Fruit fly (Drosophila melanogaster) whole organism, embryonic: ENCODE measurements around the gene CG44158.
A peak's percentile ranks its signal among the peaks of the same experiment; 100 is the strongest.

Experiments
- Atf3 ChIP-seq: fragments of 200-800 bp; sonication (Bioruptor generic); optimal IDR thresholded peaks from 3 replicates; lab custom pipeline; 2016; ENCODE audit warnings: missing biosample characterization, missing genetic modification characterization
- CG10321 ChIP-seq: fragments of 200-800 bp; sonication (Bioruptor generic); IDR thresholded peaks from 2 replicates; pipeline ENCODE4 v1.3.6; 2022; ENCODE audit warnings: missing biosample characterization, missing genetic modification characterization
- CG15269 ChIP-seq: fragments of 200-800 bp; sonication (Bioruptor generic); optimal IDR thresholded peaks from 2 replicates; lab custom pipeline; 2018; ENCODE audit warnings: missing biosample characterization, mild to moderate bottlenecking, missing genetic modification characterization, moderate library complexity
- CG1602 ChIP-seq: fragments of 200-800 bp; sonication (Bioruptor generic); optimal IDR thresholded peaks from 3 replicates; lab custom pipeline; 2016; ENCODE audit warnings: missing biosample characterization, missing genetic modification characterization
- CG16779 ChIP-seq: fragments of 200-800 bp; sonication (Bioruptor generic); IDR thresholded peaks from 2 replicates; pipeline ENCODE4 v1.3.6; 2022; ENCODE audit warnings: missing biosample characterization, missing genetic modification characterization
- CG16815 ChIP-seq: fragments of 200-800 bp; sonication (Bioruptor generic); optimal IDR thresholded peaks from 3 replicates; lab custom pipeline; 2017; ENCODE audit warnings: missing biosample characterization, mild to moderate bottlenecking, missing genetic modification characterization
- CG17829 ChIP-seq: fragments of 200-800 bp; optimal IDR thresholded peaks from 2 replicates; lab custom pipeline; 2019; ENCODE audit warnings: missing biosample characterization, mild to moderate bottlenecking, missing genetic modification characterization, moderate library complexity
- CG3065 ChIP-seq: fragments of 200-800 bp; sonication (Bioruptor generic); optimal IDR thresholded peaks from 2 replicates; lab custom pipeline; 2016; ENCODE audit warnings: missing biosample characterization, missing genetic modification characterization
- CG31441 ChIP-seq: fragments of 200-800 bp; sonication (Bioruptor generic); IDR thresholded peaks from 2 replicates; pipeline ENCODE4 v1.3.6; 2022; ENCODE audit warnings: missing biosample characterization, missing genetic modification characterization
- CG33557 ChIP-seq: fragments of 200-800 bp; sonication (Bioruptor generic); optimal IDR thresholded peaks from 2 replicates; lab custom pipeline; 2019; ENCODE audit warnings: missing biosample characterization, mild to moderate bottlenecking, missing genetic modification characterization, moderate library complexity
- CG6175 ChIP-seq: fragments of 200-800 bp; sonication (Bioruptor generic); IDR thresholded peaks from 3 replicates; pipeline ENCODE4 v1.3.6; 2022; ENCODE audit warnings: missing biosample characterization, missing genetic modification characterization
- CG7271 ChIP-seq: fragments of 200-800 bp; sonication (Bioruptor generic); optimal IDR thresholded peaks from 2 replicates; lab custom pipeline; 2018; ENCODE audit warnings: missing biosample characterization, mild to moderate bottlenecking, missing genetic modification characterization, moderate library complexity
- CG7928 ChIP-seq: fragments of 200-800 bp; sonication (Bioruptor generic); optimal IDR thresholded peaks from 2 replicates; lab custom pipeline; 2017; ENCODE audit warnings: missing biosample characterization, mild to moderate bottlenecking, missing genetic modification characterization
- CG7963 ChIP-seq: fragments of 200-800 bp; sonication (Bioruptor generic); IDR thresholded peaks from 3 replicates; pipeline ENCODE4 v1.3.6; 2022; ENCODE audit warnings: missing biosample characterization, missing genetic modification characterization; ENCODE audit not compliant: partially characterized antibody
- CG9727 ChIP-seq: fragments of 200-800 bp; sonication (Bioruptor generic); optimal IDR thresholded peaks from 3 replicates; lab custom pipeline; 2017; ENCODE audit warnings: missing biosample characterization, mild to moderate bottlenecking, missing genetic modification characterization
- Chrac-16 ChIP-seq: fragments of 200-800 bp; sonication (Bioruptor generic); optimal IDR thresholded peaks from 3 replicates; lab custom pipeline; 2016; ENCODE audit warnings: missing biosample characterization, missing genetic modification characterization
- CrebB ChIP-seq: fragments of 200-800 bp; sonication (Bioruptor generic); optimal IDR thresholded peaks from 3 replicates; lab custom pipeline; 2018; ENCODE audit warnings: missing biosample characterization, mild to moderate bottlenecking, missing genetic modification characterization
- Eip74EF ChIP-seq, 2 experiments: fragments of 200-800 bp in 1 of 2; fragments of >200 bp in 1 of 2; sonication (Bioruptor generic) in 1 of 2; optimal IDR thresholded peaks; 2 replicates each; lab custom pipeline; 2017 to 2019; ENCODE audit warnings: missing biosample characterization in 2 of 2, missing genetic modification characterization in 2 of 2, mild to moderate bottlenecking in 1 of 2, moderate library complexity in 1 of 2
- Hand ChIP-seq: fragments of 200-800 bp; sonication (Bioruptor generic); optimal IDR thresholded peaks from 2 replicates; lab custom pipeline; 2017; ENCODE audit warnings: mild to moderate bottlenecking, missing biosample characterization, missing genetic modification reagents, missing genetic modification characterization
- Hr39 ChIP-seq: fragments of >200 bp; optimal IDR thresholded peaks from 2 replicates; lab custom pipeline; 2017
- Hr78 ChIP-seq, 2 experiments: fragments of 200-800 bp in 1 of 2; fragments of >200 bp in 1 of 2; sonication (Bioruptor generic) in 1 of 2; optimal IDR thresholded peaks; 2 replicates each; lab custom pipeline; 2017 to 2019; ENCODE audit warnings: missing biosample characterization in 2 of 2, missing genetic modification characterization in 2 of 2, mild to moderate bottlenecking in 1 of 2, moderate library complexity in 1 of 2
- Max ChIP-seq: fragments of 200-800 bp; sonication (Bioruptor generic); optimal IDR thresholded peaks from 2 replicates; lab custom pipeline; 2016; ENCODE audit warnings: missing biosample characterization, mild to moderate bottlenecking, missing genetic modification characterization
- Med ChIP-seq: fragments of 200-800 bp; sonication (Bioruptor generic); peaks from one replicate; lab custom pipeline; 2016; ENCODE audit warnings: missing biosample characterization, missing genetic modification characterization, mild to moderate bottlenecking, inconsistent platforms, moderate library complexity
- Mrtf ChIP-seq: fragments of 200-800 bp; sonication (Bioruptor generic); IDR thresholded peaks from 3 replicates; pipeline ENCODE4 v1.3.6; 2022; ENCODE audit warnings: missing biosample characterization, missing genetic modification characterization
- NFAT ChIP-seq: fragments of 200-800 bp; sonication (Bioruptor generic); IDR thresholded peaks from 2 replicates; pipeline ENCODE4 v1.3.6; 2022; ENCODE audit warnings: missing biosample characterization, missing genetic modification characterization
- Ptx1 ChIP-seq: fragments of 200-800 bp; sonication (Bioruptor generic); IDR thresholded peaks from 2 replicates; pipeline ENCODE4 v1.3.6; 2022; ENCODE audit warnings: missing biosample characterization, missing genetic modification characterization
- Scr ChIP-seq: fragments of 200-800 bp; sonication (Bioruptor generic); IDR thresholded peaks from 2 replicates; pipeline ENCODE4 v1.3.6; 2022; ENCODE audit warnings: missing biosample characterization, missing genetic modification characterization; ENCODE audit not compliant: partially characterized antibody
- Ssrp ChIP-seq: fragments of 200-800 bp; sonication (Bioruptor generic); optimal IDR thresholded peaks from 2 replicates; lab custom pipeline; 2018; ENCODE audit warnings: missing biosample characterization, mild to moderate bottlenecking, missing genetic modification characterization, moderate library complexity
- TFAM ChIP-seq: fragments of 200-800 bp; sonication (Bioruptor generic); optimal IDR thresholded peaks from 2 replicates; lab custom pipeline; 2017; ENCODE audit warnings: missing biosample characterization, missing genetic modification characterization, inconsistent platforms
- Xrp1 ChIP-seq: fragments of 200-800 bp; sonication (Bioruptor generic); IDR thresholded peaks from 2 replicates; pipeline ENCODE4 v1.3.6; 2022; ENCODE audit warnings: missing biosample characterization, missing genetic modification characterization
- bbx ChIP-seq: fragments of 200-800 bp; sonication (Bioruptor generic); IDR thresholded peaks from 2 replicates; pipeline ENCODE4 v1.3.6; 2022; ENCODE audit warnings: missing biosample characterization, missing genetic modification characterization; ENCODE audit not compliant: partially characterized antibody
- bcd ChIP-seq: fragments of 200-800 bp; sonication (Bioruptor generic); optimal IDR thresholded peaks from 2 replicates; lab custom pipeline; 2017; ENCODE audit warnings: missing biosample characterization, mild to moderate bottlenecking, missing genetic modification characterization
- bigmax ChIP-seq: fragments of 200-800 bp; sonication (Bioruptor generic); optimal IDR thresholded peaks from 2 replicates; lab custom pipeline; 2018; ENCODE audit warnings: missing biosample characterization, mild to moderate bottlenecking, missing genetic modification characterization
- cas ChIP-seq: fragments of 200-800 bp; sonication (Bioruptor generic); IDR thresholded peaks from 2 replicates; pipeline ENCODE4 v1.3.6; 2022; ENCODE audit warnings: missing biosample characterization, missing genetic modification characterization
- chinmo ChIP-seq: fragments of 200-800 bp; sonication (Bioruptor generic); IDR thresholded peaks from 4 replicates; pipeline ENCODE4 v1.3.6; 2022; ENCODE audit warnings: missing biosample characterization, missing genetic modification characterization; ENCODE audit not compliant: partially characterized antibody
- dmrt99B ChIP-seq: fragments of 200-800 bp; sonication (Bioruptor generic); optimal IDR thresholded peaks from 2 replicates; lab custom pipeline; 2018; ENCODE audit warnings: missing biosample characterization, mild to moderate bottlenecking, missing genetic modification characterization, moderate library complexity
- eyg ChIP-seq: fragments of 200-800 bp; sonication (Bioruptor generic); optimal IDR thresholded peaks from 3 replicates; lab custom pipeline; 2016; ENCODE audit warnings: missing biosample characterization, missing genetic modification characterization
- ftz-f1 ChIP-seq: fragments of 200-800 bp; sonication (Bioruptor generic); optimal IDR thresholded peaks from 2 replicates; lab custom pipeline; 2016; ENCODE audit warnings: missing biosample characterization, missing genetic modification characterization
- jumu ChIP-seq: fragments of 200-800 bp; sonication (Bioruptor generic); optimal IDR thresholded peaks from 3 replicates; lab custom pipeline; 2016; ENCODE audit warnings: missing biosample characterization, missing genetic modification characterization
- kah ChIP-seq: fragments of 200-800 bp; sonication (Bioruptor generic); optimal IDR thresholded peaks from 2 replicates; lab custom pipeline; 2018; ENCODE audit warnings: missing biosample characterization, mild to moderate bottlenecking, missing genetic modification characterization
- lov ChIP-seq, 2 experiments: fragments of 200-800 bp in 1 of 2; fragments of >200 bp in 1 of 2; sonication (Bioruptor generic) in 1 of 2; IDR thresholded peaks in 1 of 2; optimal IDR thresholded peaks in 1 of 2; 2 replicates in 1 of 2; 3 replicates in 1 of 2; pipeline versions ENCODE4 v1.3.6 to Lab custom; 2017 to 2022; ENCODE audit warnings: missing biosample characterization in 1 of 2, missing genetic modification characterization in 1 of 2
- odd ChIP-seq: fragments of 200-800 bp; sonication (Bioruptor generic); optimal IDR thresholded peaks from 2 replicates; lab custom pipeline; 2017; ENCODE audit warnings: missing biosample characterization, mild to moderate bottlenecking, missing genetic modification characterization
- pros ChIP-seq: fragments of 200-800 bp; sonication (Bioruptor generic); optimal IDR thresholded peaks from 3 replicates; lab custom pipeline; 2019; ENCODE audit warnings: missing biosample characterization, mild to moderate bottlenecking, missing genetic modification characterization, moderate library complexity
- sens-2 ChIP-seq: fragments of 200-800 bp; sonication (Bioruptor generic); IDR thresholded peaks from 2 replicates; pipeline ENCODE4 v1.3.6; 2022; ENCODE audit warnings: missing biosample characterization, missing genetic modification characterization
- sisA ChIP-seq: fragments of 200-800 bp; sonication (Bioruptor generic); IDR thresholded peaks from 2 replicates; pipeline ENCODE4 v1.3.6; 2022; ENCODE audit warnings: missing biosample characterization, missing genetic modification characterization
- tin ChIP-seq: fragments of 200-800 bp; sonication (Bioruptor generic); optimal IDR thresholded peaks from 3 replicates; lab custom pipeline; 2016; ENCODE audit warnings: missing biosample characterization, missing genetic modification characterization
- trem ChIP-seq: fragments of 200-800 bp; optimal IDR thresholded peaks from 3 replicates; lab custom pipeline; 2019; ENCODE audit warnings: missing biosample characterization, mild to moderate bottlenecking, missing genetic modification characterization, moderate library complexity
- usp ChIP-seq: fragments of >200 bp; optimal IDR thresholded peaks from 2 replicates; lab custom pipeline; 2017; ENCODE audit warnings: missing biosample characterization, missing genetic modification characterization
- zfh2 ChIP-seq: fragments of 200-800 bp; sonication (Bioruptor generic); optimal IDR thresholded peaks from 2 replicates; lab custom pipeline; 2016; ENCODE audit warnings: missing biosample characterization, missing genetic modification characterization

CG44158 gene

dm6 chr3R:18196991-18197801 is 11.4 kb upstream of the CG44158 start (continued):
- TF ChIP-seq Scr (GFP tag; lab: Robert Waterston, UW) (no peak), Hr78 (GFP tag; optimal IDR thresholded peaks at IDR 0.05; lab: Kevin White, UChicago) (peak in 1 of 2 experiments; percentile 10), zfh2 (GFP tag; lab: Kevin White, UChicago) (no peak), pros (GFP tag; lab: Kevin White, UChicago) (peak; percentile 76), TFAM (GFP tag; lab: Kevin White, UChicago) (no peak), eyg (GFP tag; lab: Kevin White, UChicago) (no peak), CG15269 (tag; lab: Kevin White, UChicago) (peak; percentile 75), lov (optimal IDR thresholded peaks at IDR 0.05; lab: Kevin White, UChicago) (no peak), lov (GFP tag; IDR thresholded peaks at IDR 0.05; lab: Robert Waterston, UW) (no peak), CG7963 (no peak), bcd (GFP tag; lab: Kevin White, UChicago) (peak; percentile 66), chinmo (no peak), bbx (GFP tag; lab: Robert Waterston, UW) (no peak), Ssrp (tag; lab: Kevin White, UChicago) (peak; percentile 70), CrebB (tag; lab: Kevin White, UChicago) (peak; percentile 59), CG1602 (GFP tag; lab: Kevin White, UChicago) (peak; percentile 33), sens-2 (GFP tag; lab: Robert Waterston, UW) (no peak), Mrtf (GFP tag; lab: Robert Waterston, UW) (no peak), CG6175 (GFP tag; lab: Robert Waterston, UW) (no peak), CG10321 (GFP tag; lab: Robert Waterston, UW) (no peak), NFAT (GFP tag; lab: Robert Waterston, UW) (no peak), Max (GFP tag; lab: Kevin White, UChicago) (peak; percentile 8), Xrp1 (GFP tag; lab: Robert Waterston, UW) (no peak), Atf3 (GFP tag; lab: Kevin White, UChicago) (peak; percentile 5), Ptx1 (GFP tag; lab: Robert Waterston, UW) (no peak), CG16815 (GFP tag; lab: Kevin White, UChicago) (peak; percentile 66), CG3065 (no peak), CG17829 (tag; lab: Kevin White, UChicago) (peak; percentile 50), tin (GFP tag; lab: Kevin White, UChicago) (peak; percentile 52), cas (no peak), CG33557 (no peak), CG7928 (GFP tag; lab: Kevin White, UChicago) (peak; percentile 2), Med (peak; percentile 87), jumu (peak; percentile 19), trem (tag; lab: Kevin White, UChicago) (no peak), CG9727 (GFP tag; lab: Kevin White, UChicago) (peak; percentile 80), Hr39 (lab: Kevin White, UChicago) (no peak), dmrt99B (peak; percentile 74), bigmax (GFP tag; lab: Kevin White, UChicago) (no peak), Eip74EF (GFP tag; optimal IDR thresholded peaks at IDR 0.05; lab: Kevin White, UChicago) (no peak), odd (GFP tag; lab: Kevin White, UChicago) (peak; percentile 74), CG7271 (tag; lab: Kevin White, UChicago) (no peak), ftz-f1 (GFP tag; lab: Kevin White, UChicago) (no peak), sisA (no peak), Chrac-16 (GFP tag; lab: Kevin White, UChicago) (peak; percentile 30), CG31441 (GFP tag; lab: Robert Waterston, UW) (no peak), CG16779 (GFP tag; lab: Robert Waterston, UW) (no peak), usp (GFP tag; lab: Kevin White, UChicago) (no peak), kah (GFP tag; lab: Kevin White, UChicago) (peak; percentile 25), Hand (peak; percentile 8)
